Comparison of ENCODE assay signal across 6 fruit fly cellular contexts in genomic region chr2L:8583161-8583560, dm6.
TF ChIP-seq lines count a peak whose summit lies in the region.

No protein-coding gene starts in this region.

- no peak for TF ChIP-seq CTCF in whole organism, embryonic (GFP tag; optimal IDR thresholded peaks at IDR 0.05; lab: Kevin White, UChicago)

TF ChIP-seq in whole organism, 6 proteins besides CTCF, POLR2A, EP300 and RAD21:
- TF ChIP-seq pan (optimal IDR thresholded peaks at IDR 0.05; lab: Kevin White, UChicago), result peak; percentile 69
- no peak for TF ChIP-seq EcR (GFP tag; optimal IDR thresholded peaks at IDR 0.05; lab: Kevin White, UChicago)
- TF ChIP-seq Dll (optimal IDR thresholded peaks at IDR 0.05; lab: Kevin White, UChicago), result no peak
- TF ChIP-seq usp (GFP tag; optimal IDR thresholded peaks at IDR 0.05; lab: Kevin White, UChicago), result no peak
TF ChIP-seq in whole organism: peak in this region for 1.

TF ChIP-seq in whole organism, adult, 20 proteins besides CTCF, POLR2A, EP300 and RAD21:
- TF ChIP-seq CG12768 (GFP tag; optimal IDR thresholded peaks at IDR 0.05; lab: Kevin White, UChicago) (no peak), tj (GFP tag; optimal IDR thresholded peaks at IDR 0.05; lab: Kevin White, UChicago) (peak; percentile 56)

TF ChIP-seq in whole organism, embryonic, 481 proteins besides CTCF, POLR2A, EP300 and RAD21 (continues in another document):
- TF ChIP-seq Blimp-1 (GFP tag; optimal IDR thresholded peaks at IDR 0.05; lab: Kevin White, UChicago) (peak; percentile 51), CG10979 (tag; optimal IDR thresholded peaks at IDR 0.05; lab: Kevin White, UChicago) (peak; percentile 48), CG11085 (GFP tag; IDR thresholded peaks at IDR 0.05; lab: Robert Waterston, UW) (no peak), dmrt11E (tag; optimal IDR thresholded peaks at IDR 0.05; lab: Kevin White, UChicago) (peak; percentile 7), CG7271 (tag; optimal IDR thresholded peaks at IDR 0.05; lab: Kevin White, UChicago) (no peak), danr (GFP tag; IDR thresholded peaks at IDR 0.05; lab: Robert Waterston, UW) (no peak), CG2712 (tag; optimal IDR thresholded peaks at IDR 0.05; lab: Kevin White, UChicago) (peak; percentile 38), CG6813 (GFP tag; optimal IDR thresholded peaks at IDR 0.05; lab: Kevin White, UChicago) (no peak), CG18262 (tag; optimal IDR thresholded peaks at IDR 0.05; lab: Kevin White, UChicago) (peak; percentile 56), cas (GFP tag; IDR thresholded peaks at IDR 0.05; lab: Robert Waterston, UW) (no peak), gem (tag; optimal IDR thresholded peaks at IDR 0.05; lab: Kevin White, UChicago) (peak; percentile 51), CG4424 (GFP tag; optimal IDR thresholded peaks at IDR 0.05; lab: Kevin White, UChicago) (no peak), trh (GFP tag; optimal IDR thresholded peaks at IDR 0.05; lab: Kevin White, UChicago) (no peak), CG1603 (tag; optimal IDR thresholded peaks at IDR 0.05; lab: Kevin White, UChicago) (peak; percentile 16), CG2678 (tag; optimal IDR thresholded peaks at IDR 0.05; lab: Kevin White, UChicago) (peak; percentile 10), CG34376 (GFP tag; optimal IDR thresholded peaks at IDR 0.05; lab: Kevin White, UChicago) (no peak), ATbp (GFP tag; optimal IDR thresholded peaks at IDR 0.05; lab: Kevin White, UChicago) (peak; percentile 15), fd96Cb (tag; optimal IDR thresholded peaks at IDR 0.05; lab: Kevin White, UChicago) (peak; percentile 2), Sry-δ (GFP tag; optimal IDR thresholded peaks at IDR 0.05; lab: Kevin White, UChicago) (no peak), CG32532 (GFP tag; IDR thresholded peaks at IDR 0.05; lab: Robert Waterston, UW) (no peak), CG1233 (GFP tag; optimal IDR thresholded peaks at IDR 0.05; lab: Kevin White, UChicago) (no peak), sens (GFP tag; lab: Kevin White, UChicago) (peak; percentile 80)

TF ChIP-seq in whole organism, prepupa, 60 proteins besides CTCF, POLR2A, EP300 and RAD21 (continues in another document):
- TF ChIP-seq CG9139 (GFP tag; optimal IDR thresholded peaks at IDR 0.05; lab: Kevin White, UChicago), result no peak
- peak; percentile 40 for TF ChIP-seq CG3919 (GFP tag; optimal IDR thresholded peaks at IDR 0.05; lab: Kevin White, UChicago)
- TF ChIP-seq CG11902 (GFP tag; optimal IDR thresholded peaks at IDR 0.05; lab: Kevin White, UChicago), result no peak
- TF ChIP-seq topi (GFP tag; optimal IDR thresholded peaks at IDR 0.05; lab: Kevin White, UChicago), result peak; percentile 57
- no peak for TF ChIP-seq CG1621 (tag; optimal IDR thresholded peaks at IDR 0.05; lab: Kevin White, UChicago)
- TF ChIP-seq CG8119 (GFP tag; IDR thresholded peaks at IDR 0.05; lab: Robert Waterston, UW), result no peak
- no peak for TF ChIP-seq fd85E (GFP tag; optimal IDR thresholded peaks at IDR 0.05; lab: Kevin White, UChicago)
- TF ChIP-seq CG3032 (tag; optimal IDR thresholded peaks at IDR 0.05; lab: Kevin White, UChicago), result peak; percentile 35
- peak; percentile 38 for TF ChIP-seq CG6792 (GFP tag; optimal IDR thresholded peaks at IDR 0.05; lab: Kevin White, UChicago)
- TF ChIP-seq Gug (GFP tag; IDR thresholded peaks at IDR 0.05; lab: Robert Waterston, UW), result no peak
- TF ChIP-seq fkh (GFP tag; optimal IDR thresholded peaks at IDR 0.05; lab: Kevin White, UChicago), result no peak
- peak in 1 of 2 experiments; percentile 49 for TF ChIP-seq ss (GFP tag; optimal IDR thresholded peaks at IDR 0.05; lab: Kevin White, UChicago)
- TF ChIP-seq CG10669 (GFP tag; optimal IDR thresholded peaks at IDR 0.05; lab: Kevin White, UChicago), result peak; percentile 55
- TF ChIP-seq CG15336 (GFP tag; IDR thresholded peaks at IDR 0.05; lab: Robert Waterston, UW), result no peak
- TF ChIP-seq dac (GFP tag; optimal IDR thresholded peaks at IDR 0.05; lab: Kevin White, UChicago), result no peak
- TF ChIP-seq Eip78C (GFP tag; lab: Kevin White, UChicago), result peak; percentile 85
- peak; percentile 79 for TF ChIP-seq svp (GFP tag; lab: Kevin White, UChicago)
- TF ChIP-seq Eip93F (GFP tag; optimal IDR thresholded peaks at IDR 0.05; lab: Kevin White, UChicago), result no peak
- peak; percentile 64 for TF ChIP-seq esn (GFP tag; optimal IDR thresholded peaks at IDR 0.05; lab: Kevin White, UChicago)
- peak; percentile 40 for TF ChIP-seq Ets96B (tag; optimal IDR thresholded peaks at IDR 0.05; lab: Kevin White, UChicago)
- peak; percentile 33 for TF ChIP-seq Sox102F (GFP tag; optimal IDR thresholded peaks at IDR 0.05; lab: Kevin White, UChicago)
- TF ChIP-seq CG7368 (GFP tag; optimal IDR thresholded peaks at IDR 0.05; lab: Kevin White, UChicago), result no peak
- TF ChIP-seq Lpt (GFP tag; optimal IDR thresholded peaks at IDR 0.05; lab: Kevin White, UChicago), result no peak
- no peak for TF ChIP-seq CG8319 (GFP tag; optimal IDR thresholded peaks at IDR 0.05; lab: Kevin White, UChicago)

TF ChIP-seq in whole organism, pupa, 21 proteins besides CTCF, POLR2A, EP300 and RAD21:
- no peak for TF ChIP-seq CG4496 (GFP tag; IDR thresholded peaks at IDR 0.05; lab: Robert Waterston, UW)
- TF ChIP-seq Snoo (tag; optimal IDR thresholded peaks at IDR 0.05; lab: Kevin White, UChicago), result peak; percentile 31
- TF ChIP-seq Pif1A (GFP tag; optimal IDR thresholded peaks at IDR 0.05; lab: Kevin White, UChicago), result peak; percentile 55
- peak; percentile 13 for TF ChIP-seq Pif1B (GFP tag; optimal IDR thresholded peaks at IDR 0.05; lab: Kevin White, UChicago)
- TF ChIP-seq CG8159 (tag; optimal IDR thresholded peaks at IDR 0.05; lab: Kevin White, UChicago), result peak; percentile 62
- TF ChIP-seq Ets98B (GFP tag; IDR thresholded peaks at IDR 0.05; lab: Robert Waterston, UW), result no peak
- TF ChIP-seq CG12605 (GFP tag; IDR thresholded peaks at IDR 0.05; lab: Robert Waterston, UW), result no peak
- peak; percentile 21 for TF ChIP-seq CG8301 (tag; optimal IDR thresholded peaks at IDR 0.05; lab: Kevin White, UChicago)
- no peak for TF ChIP-seq CG10348 (GFP tag; IDR thresholded peaks at IDR 0.05; lab: Robert Waterston, UW)
- peak; percentile 53 for TF ChIP-seq CG9948 (tag; optimal IDR thresholded peaks at IDR 0.05; lab: Kevin White, UChicago)
- TF ChIP-seq CG15710 (tag; optimal IDR thresholded peaks at IDR 0.05; lab: Kevin White, UChicago), result peak; percentile 50
- TF ChIP-seq CG32121 (GFP tag; IDR thresholded peaks at IDR 0.05; lab: Robert Waterston, UW), result no peak
- TF ChIP-seq CG14655 (GFP tag; optimal IDR thresholded peaks at IDR 0.05; lab: Kevin White, UChicago), result peak; percentile 40
- TF ChIP-seq D1 (tag; optimal IDR thresholded peaks at IDR 0.05; lab: Kevin White, UChicago), result peak; percentile 16
- TF ChIP-seq CG34367 (tag; optimal IDR thresholded peaks at IDR 0.05; lab: Kevin White, UChicago), result peak; percentile 14
- TF ChIP-seq gl (tag; optimal IDR thresholded peaks at IDR 0.05; lab: Kevin White, UChicago), result no peak
- TF ChIP-seq fd96Ca (GFP tag; IDR thresholded peaks at IDR 0.05; lab: Robert Waterston, UW), result no peak
- no peak for TF ChIP-seq CG13204 (GFP tag; optimal IDR thresholded peaks at IDR 0.05; lab: Kevin White, UChicago)
- TF ChIP-seq CG17806 (tag; optimal IDR thresholded peaks at IDR 0.05; lab: Kevin White, UChicago), result peak; percentile 41
- no peak for TF ChIP-seq EcR (GFP tag; optimal IDR thresholded peaks at IDR 0.05; lab: Kevin White, UChicago)
- no peak for TF ChIP-seq rn (GFP tag; IDR thresholded peaks at IDR 0.05; lab: Robert Waterston, UW)

TF ChIP-seq in whole organism, wandering third instar larva, 38 proteins besides CTCF, POLR2A, EP300 and RAD21:
- TF ChIP-seq dmrt93B (GFP tag; optimal IDR thresholded peaks at IDR 0.05; lab: Kevin White, UChicago) (no peak), Abd-B (GFP tag; optimal IDR thresholded peaks at IDR 0.05; lab: Kevin White, UChicago) (no peak), foxo (GFP tag; optimal IDR thresholded peaks at IDR 0.05; lab: Kevin White, UChicago) (peak in 1 of 2 experiments; percentile 53), Sp1 (GFP tag; optimal IDR thresholded peaks at IDR 0.05; lab: Kevin White, UChicago) (peak; percentile 38), HLH106 (tag; optimal IDR thresholded peaks at IDR 0.05; lab: Kevin White, UChicago) (peak; percentile 20), Myc (optimal IDR thresholded peaks at IDR 0.05; lab: Kevin White, UChicago) (no peak), dl (GFP tag; optimal IDR thresholded peaks at IDR 0.05; lab: Kevin White, UChicago; ENCODE audit: insufficient read depth in 1 of 2, partially characterized antibody in 2 of 2) (no peak), Dfd (GFP tag; optimal IDR thresholded peaks at IDR 0.05; lab: Kevin White, UChicago) (no peak), OdsH (GFP tag; optimal IDR thresholded peaks at IDR 0.05; lab: Kevin White, UChicago) (peak; percentile 43), CG9705 (GFP tag; optimal IDR thresholded peaks at IDR 0.05; lab: Kevin White, UChicago) (no peak), h (GFP tag; optimal IDR thresholded peaks at IDR 0.05; lab: Kevin White, UChicago) (peak; percentile 53), Vsx2 (GFP tag; optimal IDR thresholded peaks at IDR 0.05; lab: Kevin White, UChicago; ENCODE audit: partially characterized antibody) (no peak), CG32264 (GFP tag; optimal IDR thresholded peaks at IDR 0.05; lab: Kevin White, UChicago) (no peak), woc (GFP tag; optimal IDR thresholded peaks at IDR 0.05; lab: Kevin White, UChicago) (peak; percentile 52), Jra (GFP tag; optimal IDR thresholded peaks at IDR 0.05; lab: Kevin White, UChicago) (no peak), br (GFP tag; optimal IDR thresholded peaks at IDR 0.05; lab: Kevin White, UChicago) (peak; percentile 20), ey (GFP tag; optimal IDR thresholded peaks at IDR 0.05; lab: Kevin White, UChicago) (peak; percentile 42), brk (GFP tag; optimal IDR thresholded peaks at IDR 0.05; lab: Kevin White, UChicago) (no peak), Hr83 (GFP tag; optimal IDR thresholded peaks at IDR 0.05; lab: Kevin White, UChicago; ENCODE audit: poor library complexity, severe bottlenecking) (no peak), rgr (GFP tag; optimal IDR thresholded peaks at IDR 0.05; lab: Kevin White, UChicago) (peak; percentile 11), GATAd (GFP tag; optimal IDR thresholded peaks at IDR 0.05; lab: Kevin White, UChicago) (no peak), fru (GFP tag; optimal IDR thresholded peaks at IDR 0.05; lab: Kevin White, UChicago) (peak; percentile 64), psq (GFP tag; optimal IDR thresholded peaks at IDR 0.05; lab: Kevin White, UChicago) (peak; percentile 31)
